Worm (Caenorhabditis elegans) whole organism, mixed stage, embryonic: Measurements from ENCODE around the gene fis-1.

Experiments used
- bed-3 ChIP-seq: fragments of 200-800 bp; sonication (Bioruptor generic); optimal IDR thresholded peaks from 3 replicates; lab custom pipeline; 2018; ENCODE audit warnings: mild to moderate bottlenecking, missing genetic modification characterization, moderate library complexity, missing compliant biosample characterization
- ces-1 ChIP-seq: fragments of 150-350 bp; optimal IDR thresholded peaks from 2 replicates; lab custom pipeline; 2014; ENCODE audit warnings: missing biosample characterization, missing genetic modification reagents, missing genetic modification characterization
- elt-3 ChIP-seq: fragments of 150-350 bp; optimal IDR thresholded peaks from 2 replicates; lab custom pipeline; 2014; ENCODE audit warnings: missing biosample characterization, missing genetic modification characterization
- flh-1 ChIP-seq: fragments of 200-800 bp; sonication (Bioruptor generic); optimal IDR thresholded peaks from 2 replicates; lab custom pipeline; 2018; ENCODE audit warnings: mild to moderate bottlenecking, missing genetic modification characterization, moderate library complexity, missing compliant biosample characterization
- ham-2 ChIP-seq: fragments of 200-800 bp; sonication (Bioruptor generic); optimal IDR thresholded peaks from 2 replicates; lab custom pipeline; 2018; ENCODE audit warnings: mild to moderate bottlenecking, missing genetic modification characterization, missing compliant biosample characterization
- lin-13 ChIP-seq: fragments of 150-350 bp; optimal IDR thresholded peaks from 2 replicates; lab custom pipeline; 2014; ENCODE audit warnings: missing biosample characterization, missing genetic modification characterization
- mab-5 ChIP-seq: fragments of 150-350 bp; optimal IDR thresholded peaks from 2 replicates; lab custom pipeline; 2014; ENCODE audit warnings: missing biosample characterization, missing genetic modification characterization
- mep-1 ChIP-seq: fragments of 150-350 bp; optimal IDR thresholded peaks from 2 replicates; lab custom pipeline; 2017; ENCODE audit warnings: missing biosample characterization, missing genetic modification reagents, missing genetic modification characterization, inconsistent platforms
- nhr-12 ChIP-seq: fragments of 150-350 bp; optimal IDR thresholded peaks from 2 replicates; lab custom pipeline; 2014; ENCODE audit warnings: missing biosample characterization, missing genetic modification characterization
- nhr-237 ChIP-seq: fragments of 150-350 bp; optimal IDR thresholded peaks from 2 replicates; lab custom pipeline; 2014; ENCODE audit warnings: missing biosample characterization, missing genetic modification characterization
- nhr-28 ChIP-seq: fragments of 150-350 bp; optimal IDR thresholded peaks from 2 replicates; lab custom pipeline; 2014; ENCODE audit warnings: missing biosample characterization, missing genetic modification characterization
- nhr-76 ChIP-seq: sonication (generic microtip); optimal IDR thresholded peaks from 2 replicates; lab custom pipeline; 2017; ENCODE audit warnings: missing biosample characterization, missing genetic modification characterization
- snpc-4 ChIP-seq: fragments of 150-350 bp; optimal IDR thresholded peaks from 2 replicates; lab custom pipeline; 2014; ENCODE audit warnings: missing biosample characterization, missing genetic modification characterization
- unc-62 ChIP-seq: fragments of 150-350 bp; optimal IDR thresholded peaks from 2 replicates; lab custom pipeline; 2014; ENCODE audit warnings: missing biosample characterization, missing genetic modification reagents, missing genetic modification characterization

DNA sequence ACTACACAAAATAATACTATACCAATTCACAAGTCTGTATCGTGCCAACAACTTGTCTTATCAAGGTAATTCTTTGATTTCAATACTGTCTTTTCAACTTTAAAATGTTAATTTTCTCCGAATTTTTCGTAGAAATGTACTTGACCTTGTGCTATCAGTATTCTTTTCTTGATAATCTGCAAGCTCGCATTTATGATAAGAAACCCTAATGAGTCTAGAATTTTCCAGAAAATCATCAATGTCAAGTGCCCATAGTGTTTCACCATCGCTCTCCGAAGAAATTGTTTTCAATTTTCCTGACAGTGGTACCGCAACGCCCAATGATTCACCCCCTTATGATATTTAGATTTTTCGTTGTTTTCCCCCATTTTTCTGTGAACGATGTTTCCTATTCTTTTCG lies 26.3 kb downstream of the fis-1 start:
- TF ChIP-seq nhr-76 (tag; lab: Kevin White, UChicago) (no peak), unc-62 (GFP tag; lab: Kevin White, UChicago) (no peak), nhr-12 (no peak), mep-1 (no peak), ces-1 (GFP tag; lab: Kevin White, UChicago) (no peak), snpc-4 (tag; lab: Kevin White, UChicago) (no peak), bed-3 (GFP tag; lab: Kevin White, UChicago) (no peak), nhr-28 (tag; lab: Kevin White, UChicago) (no peak), lin-13 (tag; lab: Kevin White, UChicago) (no peak), mab-5 (tag; lab: Kevin White, UChicago) (no peak), nhr-237 (tag; lab: Kevin White, UChicago) (no peak), elt-3 (tag; lab: Kevin White, UChicago) (no peak), flh-1 (GFP tag; lab: Kevin White, UChicago) (no peak), ham-2 (GFP tag; lab: Kevin White, UChicago) (no peak)
